Worm (Caenorhabditis elegans): Measurements from ENCODE around the gene gldi-6.

Gene gldi-6

ce11 chrII:3428158-3428704 is 18.5 kb upstream of the gldi-6 start:
- TF ChIP-seq hmg-1.2 (GFP tag; IDR thresholded peaks at IDR 0.05) (peak; percentile 55; the same call in 1 of the 2 replicates), zfh-2 (GFP tag; conservative IDR thresholded peaks at IDR 0.05) (peak; percentile 92), let-607 (tag; optimal IDR thresholded peaks at IDR 0.05) (no peak), attf-5 (GFP tag; optimal IDR thresholded peaks at IDR 0.05) (peak; percentile 34), hlh-26 (GFP tag; conservative IDR thresholded peaks at IDR 0.05) (no peak), mcd-1 (GFP tag; IDR thresholded peaks at IDR 0.05) (peak; percentile 40; the same call in 1 of the 2 replicates), F57C9.4 (tag; optimal IDR thresholded peaks at IDR 0.05) (no peak), egrh-3 (GFP tag; IDR thresholded peaks at IDR 0.05) (peak; percentile 57), cebp-1 (GFP tag; IDR thresholded peaks at IDR 0.05) (no peak), cebp-1 (tag; optimal IDR thresholded peaks at IDR 0.05) (peak; percentile 29), F23B12.7 (tag; optimal IDR thresholded peaks at IDR 0.05; ENCODE audit: insufficient read depth) (no peak), ceh-27 (GFP tag; optimal IDR thresholded peaks at IDR 0.05) (peak; percentile 56), lin-54 (GFP tag; optimal IDR thresholded peaks at IDR 0.05) (no peak), bed-2 (GFP tag; IDR thresholded peaks at IDR 0.05) (no peak)

- TF ChIP-seq nfya-1 (tag; optimal IDR thresholded peaks at IDR 0.05; ENCODE audit: borderline replicate concordance, insufficient read depth) (no peak), B0035.1 (tag; optimal IDR thresholded peaks at IDR 0.05) (no peak), sdz-38 (tag; optimal IDR thresholded peaks at IDR 0.05) (no peak), him-1 (tag; optimal IDR thresholded peaks at IDR 0.05) (no peak), atf-7 (tag; optimal IDR thresholded peaks at IDR 0.05) (no peak)
Measured at ce11 chrII:3429400-3429799, 17.3 kb upstream of the gldi-6 start, which contains the start of gene C16C8.18. C16C8.18 (plus strand) TSS chrII:3429700.

- TF ChIP-seq dox-1 (GFP tag; IDR thresholded peaks at IDR 0.05) (0 out of 2 replicates have a peak, but pooled peaks have one; percentile 16), ets-4 (GFP tag; optimal IDR thresholded peaks at IDR 0.05) (peak; percentile 17), B0336.3 (GFP tag; IDR thresholded peaks at IDR 0.05) (no peak), B0019.2 (GFP tag; conservative IDR thresholded peaks at IDR 0.05) (no peak), pha-4 (tag; optimal IDR thresholded peaks at IDR 0.05) (no peak), bed-2 (GFP tag; IDR thresholded peaks at IDR 0.05) (no peak), tbx-9 (tag; optimal IDR thresholded peaks at IDR 0.05; ENCODE audit: borderline replicate concordance) (no peak), madf-8 (GFP tag; conservative IDR thresholded peaks at IDR 0.05) (no peak), madf-6 (GFP tag; IDR thresholded peaks at IDR 0.05) (no peak), F49E8.2 (tag; optimal IDR thresholded peaks at IDR 0.05; ENCODE audit: insufficient read depth) (no peak), ama-1 (optimal IDR thresholded peaks at IDR 0.05) (no peak), ama-1 (GFP tag; optimal IDR thresholded peaks at IDR 0.05) (no peak), unc-62 (GFP tag; optimal IDR thresholded peaks at IDR 0.05) (no peak), nfya-2 (GFP tag; IDR thresholded peaks at IDR 0.05) (no peak), D2030.7 (GFP tag; IDR thresholded peaks at IDR 0.05) (no peak), snpc-3.4 (tag; optimal IDR thresholded peaks at IDR 0.05) (no peak), tbp1 (GFP tag; optimal IDR thresholded peaks at IDR 0.05) (no peak), nhr-27 (tag; optimal IDR thresholded peaks at IDR 0.05) (no peak), nhr-80 (tag; optimal IDR thresholded peaks at IDR 0.05) (peak; percentile 30), efl-1 (GFP tag; optimal IDR thresholded peaks at IDR 0.05) (no peak), pbrm-1 (GFP tag; IDR thresholded peaks at IDR 0.05) (no peak), sdz-38 (tag; optimal IDR thresholded peaks at IDR 0.05) (no peak), K11D2.4 (GFP tag; IDR thresholded peaks at IDR 0.05) (no peak), cebp-2 (GFP tag; IDR thresholded peaks at IDR 0.05) (no peak), snpc-4 (GFP tag; optimal IDR thresholded peaks at IDR 0.05) (no peak), snpc-4 (tag; optimal IDR thresholded peaks at IDR 0.05) (peak; percentile 3 to 75 (median 58)), lin-40 (tag; optimal IDR thresholded peaks at IDR 0.05) (no peak), T26A5.8 (tag; optimal IDR thresholded peaks at IDR 0.05) (no peak), Y53F4B.3 (GFP tag; IDR thresholded peaks at IDR 0.05) (no peak)
Measured at ce11 chrII:3434893-3435503, 11.7 kb upstream of the gldi-6 start.
